Fruit fly (Drosophila melanogaster): ENCODE measurements around the gene Lkb1.

- TF ChIP-seq CG8478 (optimal IDR thresholded peaks at IDR 0.05) (no peak), CTCF (optimal IDR thresholded peaks at IDR 0.05) (no peak)
Observed at dm6 chr3R:13706457-13706856, 30.1 kb downstream of the Lkb1 start, which contains the start of gene Adgf-C.
